Fruit fly (Drosophila melanogaster) whole organism, embryonic: ENCODE results near the gene CG1640.
A peak's percentile ranks its signal among the peaks of the same experiment; 100 is the strongest.

Experiments
- Antp ChIP-seq: fragments of 200-800 bp; sonication (Bioruptor generic); optimal IDR thresholded peaks from 3 replicates; lab custom pipeline; 2016; ENCODE audit warnings: missing biosample characterization, missing genetic modification characterization
- CG10274 ChIP-seq: fragments of 200-800 bp; sonication (Bioruptor generic); optimal IDR thresholded peaks from 3 replicates; lab custom pipeline; 2017; ENCODE audit warnings: missing biosample characterization, mild to moderate bottlenecking, missing genetic modification characterization
- CG10321 ChIP-seq: fragments of 200-800 bp; sonication (Bioruptor generic); IDR thresholded peaks from 2 replicates; pipeline ENCODE4 v1.3.6; 2022; ENCODE audit warnings: missing biosample characterization, missing genetic modification characterization
- CG10543 ChIP-seq: fragments of 200-800 bp; sonication (Bioruptor generic); optimal IDR thresholded peaks from 3 replicates; lab custom pipeline; 2017; ENCODE audit warnings: missing biosample characterization, mild to moderate bottlenecking, missing genetic modification characterization, moderate library complexity
- CG11560 ChIP-seq: fragments of 200-800 bp; sonication (Bioruptor generic); IDR thresholded peaks from 3 replicates; pipeline ENCODE4 v1.3.6; 2022; ENCODE audit warnings: missing biosample characterization, missing genetic modification characterization
- CG12236 ChIP-seq: fragments of 200-800 bp; sonication (Bioruptor generic); optimal IDR thresholded peaks from 2 replicates; lab custom pipeline; 2016; ENCODE audit warnings: missing biosample characterization, missing genetic modification characterization
- CG14667 ChIP-seq: fragments of 200-800 bp; sonication (Bioruptor generic); IDR thresholded peaks from 2 replicates; pipeline ENCODE4 v1.3.6; 2022; ENCODE audit warnings: missing biosample characterization, missing genetic modification characterization
- CG14965 ChIP-seq: fragments of 200-800 bp; sonication (Bioruptor generic); optimal IDR thresholded peaks from 2 replicates; lab custom pipeline; 2016; ENCODE audit warnings: missing biosample characterization, missing genetic modification characterization, borderline replicate concordance
- CG17612 ChIP-seq: fragments of 200-800 bp; sonication (Bioruptor generic); IDR thresholded peaks from 2 replicates; pipeline ENCODE4 v1.3.6; 2022; ENCODE audit warnings: missing biosample characterization, missing genetic modification characterization
- CG2129 ChIP-seq: fragments of 200-800 bp; sonication (Bioruptor generic); IDR thresholded peaks from 2 replicates; pipeline ENCODE4 v1.3.6; 2022; ENCODE audit warnings: missing biosample characterization, missing genetic modification characterization; ENCODE audit not compliant: partially characterized antibody
- CG2875 ChIP-seq: fragments of 200-800 bp; sonication (Bioruptor generic); optimal IDR thresholded peaks from 2 replicates; lab custom pipeline; 2017; ENCODE audit warnings: missing biosample characterization, mild to moderate bottlenecking, missing genetic modification characterization, missing genetic modification reagents
- CG3847 ChIP-seq: fragments of 200-800 bp; sonication (Bioruptor generic); IDR thresholded peaks from 2 replicates; pipeline ENCODE4 v1.3.6; 2022; ENCODE audit warnings: missing biosample characterization, missing genetic modification characterization
- CG4404 ChIP-seq: fragments of 200-800 bp; sonication (Bioruptor generic); IDR thresholded peaks from 2 replicates; pipeline ENCODE4 v1.3.6; 2022; ENCODE audit warnings: missing biosample characterization, missing genetic modification characterization
- CG6765 ChIP-seq: fragments of 200-800 bp; sonication (Bioruptor generic); optimal IDR thresholded peaks from 3 replicates; lab custom pipeline; 2017; ENCODE audit warnings: missing biosample characterization, mild to moderate bottlenecking, missing genetic modification characterization
- CG7556 ChIP-seq: fragments of 200-800 bp; sonication (Bioruptor generic); optimal IDR thresholded peaks from 2 replicates; lab custom pipeline; 2017; ENCODE audit warnings: missing biosample characterization, mild to moderate bottlenecking, missing genetic modification characterization
- CG9609 ChIP-seq: fragments of 200-800 bp; sonication (Bioruptor generic); optimal IDR thresholded peaks from 3 replicates; lab custom pipeline; 2016; ENCODE audit warnings: missing biosample characterization, missing genetic modification characterization
- CG9932 ChIP-seq: fragments of 200-800 bp; sonication (Bioruptor generic); IDR thresholded peaks from 2 replicates; pipeline ENCODE4 v1.3.6; 2022; ENCODE audit warnings: missing biosample characterization, missing genetic modification characterization
- CHES-1-like ChIP-seq: fragments of 200-800 bp; sonication (Bioruptor generic); optimal IDR thresholded peaks from 2 replicates; lab custom pipeline; 2016; ENCODE audit warnings: missing biosample characterization, missing genetic modification characterization
- Camta ChIP-seq: fragments of 200-800 bp; sonication (Bioruptor generic); optimal IDR thresholded peaks from 2 replicates; lab custom pipeline; 2016; ENCODE audit warnings: missing biosample characterization, missing genetic modification characterization
- E2f2 ChIP-seq: fragments of 200-800 bp; sonication (Bioruptor generic); IDR thresholded peaks from 2 replicates; pipeline ENCODE4 v1.3.6; 2022; ENCODE audit warnings: missing biosample characterization, missing genetic modification characterization
- Gsc ChIP-seq: fragments of 200-800 bp; sonication (Bioruptor generic); IDR thresholded peaks from 2 replicates; pipeline ENCODE4 v1.3.6; 2022; ENCODE audit warnings: missing biosample characterization, missing genetic modification characterization
- Hmx ChIP-seq: fragments of 200-800 bp; sonication (Bioruptor generic); optimal IDR thresholded peaks from 2 replicates; lab custom pipeline; 2016; ENCODE audit warnings: missing biosample characterization, missing genetic modification characterization
- Mad ChIP-seq: fragments of 200-800 bp; sonication (Bioruptor generic); optimal IDR thresholded peaks from 2 replicates; lab custom pipeline; 2016; ENCODE audit warnings: missing biosample characterization, missing genetic modification characterization
- Meics ChIP-seq: fragments of 200-800 bp; sonication (Bioruptor generic); optimal IDR thresholded peaks from 2 replicates; lab custom pipeline; 2017; ENCODE audit warnings: missing biosample characterization, mild to moderate bottlenecking, missing genetic modification characterization
- Sry-δ ChIP-seq: fragments of 200-800 bp; sonication (Bioruptor generic); optimal IDR thresholded peaks from 2 replicates; lab custom pipeline; 2016; ENCODE audit warnings: missing biosample characterization, missing genetic modification characterization
- Vsx1 ChIP-seq: fragments of 200-800 bp; sonication (Bioruptor generic); optimal IDR thresholded peaks from 2 replicates; lab custom pipeline; 2017; ENCODE audit warnings: missing biosample characterization, mild to moderate bottlenecking, missing genetic modification characterization, missing genetic modification reagents
- Xrp1 ChIP-seq: fragments of 200-800 bp; sonication (Bioruptor generic); IDR thresholded peaks from 2 replicates; pipeline ENCODE4 v1.3.6; 2022; ENCODE audit warnings: missing biosample characterization, missing genetic modification characterization
- ase ChIP-seq: fragments of 200-800 bp; sonication (Bioruptor generic); IDR thresholded peaks from 3 replicates; pipeline ENCODE4 v1.3.6; 2022; ENCODE audit warnings: missing biosample characterization, missing genetic modification characterization
- bab2 ChIP-seq: fragments of 200-800 bp; sonication (Bioruptor generic); optimal IDR thresholded peaks from 2 replicates; lab custom pipeline; 2016; ENCODE audit warnings: missing biosample characterization, missing genetic modification characterization
- chinmo ChIP-seq: fragments of 200-800 bp; sonication (Bioruptor generic); IDR thresholded peaks from 4 replicates; pipeline ENCODE4 v1.3.6; 2022; ENCODE audit warnings: missing biosample characterization, missing genetic modification characterization; ENCODE audit not compliant: partially characterized antibody
- dan ChIP-seq: fragments of 200-800 bp; sonication (Bioruptor generic); IDR thresholded peaks from 2 replicates; pipeline ENCODE4 v1.3.6; 2022; ENCODE audit warnings: missing biosample characterization, missing genetic modification characterization
- esg ChIP-seq: fragments of 200-800 bp; sonication (Bioruptor generic); conservative IDR thresholded peaks from 2 replicates; pipeline ENCODE4 v1.3.6; 2022; ENCODE audit warnings: missing biosample characterization, missing genetic modification characterization
- eve ChIP-seq, 2 experiments: fragments of >200 bp; optimal IDR thresholded peaks; 2 replicates each; lab custom pipeline; 2017; ENCODE audit warnings: missing biosample characterization in 2 of 2, missing genetic modification characterization in 2 of 2
- gcm ChIP-seq: fragments of 200-800 bp; sonication (Bioruptor generic); optimal IDR thresholded peaks from 2 replicates; lab custom pipeline; 2019; ENCODE audit warnings: missing biosample characterization, mild to moderate bottlenecking, missing genetic modification characterization, moderate library complexity
- gcm2 ChIP-seq: fragments of 200-800 bp; sonication (Bioruptor generic); optimal IDR thresholded peaks from 2 replicates; lab custom pipeline; 2016; ENCODE audit warnings: missing biosample characterization, missing genetic modification characterization
- gro ChIP-seq: fragments of 200-800 bp; sonication (Bioruptor generic); optimal IDR thresholded peaks from 2 replicates; lab custom pipeline; 2016; ENCODE audit warnings: missing biosample characterization, missing genetic modification characterization
- hbn ChIP-seq: fragments of 200-800 bp; sonication (Bioruptor generic); IDR thresholded peaks from 2 replicates; pipeline ENCODE4 v1.3.6; 2022; ENCODE audit warnings: missing biosample characterization, missing genetic modification characterization; ENCODE audit not compliant: partially characterized antibody
- her ChIP-seq: fragments of 200-800 bp; sonication (Bioruptor generic); optimal IDR thresholded peaks from 2 replicates; lab custom pipeline; 2016; ENCODE audit warnings: missing biosample characterization, missing genetic modification characterization
- lilli ChIP-seq: fragments of 200-800 bp; sonication (Bioruptor generic); optimal IDR thresholded peaks from 3 replicates; lab custom pipeline; 2016; ENCODE audit warnings: missing biosample characterization, missing genetic modification characterization
- nom ChIP-seq: fragments of 200-800 bp; sonication (Bioruptor generic); optimal IDR thresholded peaks from 2 replicates; lab custom pipeline; 2017; ENCODE audit warnings: missing biosample characterization, missing genetic modification characterization, mild to moderate bottlenecking, moderate library complexity, missing genetic modification reagents
- oc ChIP-seq: fragments of 200-800 bp; sonication (Bioruptor generic); optimal IDR thresholded peaks from 2 replicates; lab custom pipeline; 2018; ENCODE audit warnings: missing biosample characterization, mild to moderate bottlenecking, missing genetic modification characterization, moderate library complexity
- prd ChIP-seq, 3 experiments: fragments of >200 bp in 2 of 3; fragments of 200-800 bp in 1 of 3; sonication (Bioruptor generic) in 1 of 3; optimal IDR thresholded peaks in 2 of 3; IDR thresholded peaks in 1 of 3; 2 replicates in 2 of 3; 3 replicates in 1 of 3; pipeline versions ENCODE4 v1.3.6 to Lab custom; 2017 to 2022; ENCODE audit warnings: missing biosample characterization in 1 of 3, missing genetic modification characterization in 1 of 3
- rib ChIP-seq: fragments of 200-800 bp; sonication (Bioruptor generic); IDR thresholded peaks from 2 replicates; pipeline ENCODE4 v1.3.6; 2022; ENCODE audit warnings: missing biosample characterization, missing genetic modification characterization
- sd ChIP-seq: fragments of 200-800 bp; sonication (Bioruptor generic); optimal IDR thresholded peaks from 3 replicates; lab custom pipeline; 2018; ENCODE audit warnings: missing biosample characterization, mild to moderate bottlenecking, missing genetic modification characterization, moderate library complexity
- slou ChIP-seq: fragments of 200-800 bp; sonication (Bioruptor generic); optimal IDR thresholded peaks from 3 replicates; lab custom pipeline; 2016; ENCODE audit warnings: missing biosample characterization, missing genetic modification characterization
- sr ChIP-seq: fragments of 200-800 bp; sonication (Bioruptor generic); IDR thresholded peaks from 3 replicates; pipeline ENCODE4 v1.3.6; 2022; ENCODE audit warnings: missing biosample characterization, missing genetic modification characterization
- stwl ChIP-seq: fragments of 200-800 bp; sonication (Bioruptor generic); optimal IDR thresholded peaks from 3 replicates; lab custom pipeline; 2018; ENCODE audit warnings: missing biosample characterization, mild to moderate bottlenecking, missing genetic modification characterization, moderate library complexity
- tgo ChIP-seq: fragments of 200-800 bp; sonication (Bioruptor generic); IDR thresholded peaks from 3 replicates; pipeline ENCODE4 v1.3.6; 2022; ENCODE audit warnings: missing biosample characterization, missing genetic modification characterization
- tx ChIP-seq: fragments of 200-800 bp; sonication (Bioruptor generic); optimal IDR thresholded peaks from 2 replicates; lab custom pipeline; 2016; ENCODE audit warnings: missing biosample characterization, missing genetic modification characterization
- vnd ChIP-seq: fragments of 200-800 bp; sonication (Bioruptor generic); IDR thresholded peaks from 3 replicates; pipeline ENCODE4 v1.3.6; 2022; ENCODE audit warnings: missing biosample characterization, missing genetic modification characterization; ENCODE audit not compliant: partially characterized antibody
- wor ChIP-seq: fragments of 200-800 bp; sonication (Bioruptor generic); IDR thresholded peaks from 2 replicates; pipeline ENCODE4 v1.3.6; 2022; ENCODE audit warnings: missing biosample characterization, missing genetic modification characterization

The CG1640 gene

dm6 chrX:13412941-13413613 is 42.7 kb downstream of the CG1640 start, which contains the start of the genes CG1998 and Set2 (continued):
- TF ChIP-seq CG7556 (GFP tag; lab: Kevin White, UChicago) (no peak), dan (no peak), CG6765 (GFP tag; lab: Kevin White, UChicago) (no peak), Meics (no peak), E2f2 (GFP tag; lab: Robert Waterston, UW) (peak; percentile 87), Camta (GFP tag; lab: Kevin White, UChicago) (no peak), tx (GFP tag; lab: Kevin White, UChicago) (no peak), CG12236 (GFP tag; lab: Kevin White, UChicago) (no peak), CG2875 (no peak), bab2 (GFP tag; lab: Kevin White, UChicago) (no peak), CG14667 (GFP tag; lab: Robert Waterston, UW) (no peak), slou (no peak), Gsc (GFP tag; lab: Robert Waterston, UW) (no peak), CG10543 (peak; percentile 32), sd (tag; lab: Kevin White, UChicago) (no peak), sr (GFP tag; lab: Robert Waterston, UW) (no peak), CG17612 (GFP tag; lab: Robert Waterston, UW) (no peak), Hmx (no peak), CG14965 (GFP tag; lab: Kevin White, UChicago) (no peak), rib (GFP tag; lab: Robert Waterston, UW) (no peak), CG4404 (no peak), Mad (GFP tag; lab: Kevin White, UChicago) (peak; percentile 46), gcm (no peak), hbn (GFP tag; lab: Robert Waterston, UW) (peak; percentile 34; the same call in 1 of the 2 replicates), eve (GFP tag; optimal IDR thresholded peaks at IDR 0.05; lab: Kevin White, UChicago) (no peak), Sry-δ (GFP tag; lab: Kevin White, UChicago) (peak; percentile 72), CG9609 (GFP tag; lab: Kevin White, UChicago) (peak; percentile 38), gro (GFP tag; lab: Kevin White, UChicago) (peak; percentile 68), Antp (peak; percentile 26), oc (no peak), CG10274 (GFP tag; lab: Kevin White, UChicago) (no peak), esg (GFP tag; lab: Robert Waterston, UW) (no peak), stwl (tag; lab: Kevin White, UChicago) (peak; percentile 92), vnd (no peak), ase (no peak), Vsx1 (GFP tag; lab: Kevin White, UChicago) (no peak), Xrp1 (GFP tag; lab: Robert Waterston, UW) (no peak), CG9932 (GFP tag; lab: Robert Waterston, UW) (no peak), her (GFP tag; lab: Kevin White, UChicago) (no peak), gcm2 (no peak), CHES-1-like (GFP tag; lab: Kevin White, UChicago) (peak; percentile 73), tgo (GFP tag; lab: Robert Waterston, UW) (no peak), wor (GFP tag; lab: Robert Waterston, UW) (no peak), nom (no peak), CG10321 (GFP tag; lab: Robert Waterston, UW) (peak; percentile 82), CG11560 (tag; lab: Robert Waterston, UW) (no peak; the same call in 2 of the 3 replicates), CG3847 (peak; percentile 88), lilli (GFP tag; lab: Kevin White, UChicago) (no peak), chinmo (GFP tag; lab: Robert Waterston, UW) (peak; percentile 96), prd (optimal IDR thresholded peaks at IDR 0.05; lab: Kevin White, UChicago) (no peak), prd (GFP tag; IDR thresholded peaks at IDR 0.05; lab: Robert Waterston, UW) (no peak), CG2129 (GFP tag; lab: Robert Waterston, UW) (no peak)
